Worm (Caenorhabditis elegans) whole organism, L4 larva: ENCODE data around the gene msp-142.

ENCODE experiments used
- F10B5.3 ChIP-seq: sonication (generic microtip); optimal IDR thresholded peaks from 2 replicates; lab custom pipeline; 2016; ENCODE audit warnings: mild to moderate bottlenecking, missing genetic modification characterization, missing compliant biosample characterization
- F37D6.2 ChIP-seq: sonication (generic microtip); optimal IDR thresholded peaks from 2 replicates; lab custom pipeline; 2016; ENCODE audit warnings: mild to moderate bottlenecking, missing genetic modification characterization, missing compliant biosample characterization
- F49E8.2 ChIP-seq: sonication (generic microtip); optimal IDR thresholded peaks from 2 replicates; lab custom pipeline; 2016; ENCODE audit warnings: missing compliant biosample characterization, mild to moderate bottlenecking, missing genetic modification characterization, borderline replicate concordance
- R02D3.7 ChIP-seq: fragments of 150-350 bp; sonication (generic microtip); optimal IDR thresholded peaks from 3 replicates; lab custom pipeline; 2014; ENCODE audit warnings: missing biosample characterization, missing genetic modification characterization
- Y105C5A.15 ChIP-seq: fragments of 200-800 bp; sonication (Bioruptor generic); IDR thresholded peaks from 2 replicates; pipeline ENCODE4 v1.3.6; 2022; ENCODE audit warnings: missing genetic modification characterization, missing compliant biosample characterization
- Y48G9A.11 ChIP-seq: fragments of 200-800 bp; sonication (Bioruptor generic); IDR thresholded peaks from 2 replicates; pipeline ENCODE4 v1.3.6; 2022; ENCODE audit warnings: missing genetic modification reagents, missing genetic modification characterization, missing compliant biosample characterization
- ZK546.5 ChIP-seq, 2 experiments: sonication (generic microtip); optimal IDR thresholded peaks; 2 replicates each; lab custom pipeline; 2017; ENCODE audit warnings: missing biosample characterization in 2 of 2, missing genetic modification characterization in 2 of 2
- aha-1 ChIP-seq: fragments of 150-350 bp; peaks from one replicate; lab custom pipeline; 2014; ENCODE audit warnings: missing biosample characterization, missing genetic modification characterization
- attf-4 ChIP-seq: sonication (generic microtip); optimal IDR thresholded peaks from 3 replicates; lab custom pipeline; 2017; ENCODE audit warnings: missing biosample characterization, missing genetic modification characterization
- ceh-20 ChIP-seq: fragments of 200-800 bp; sonication (Bioruptor generic); IDR thresholded peaks from 2 replicates; pipeline ENCODE4 v1.3.6; 2022; ENCODE audit warnings: missing genetic modification reagents, missing genetic modification characterization, missing compliant biosample characterization
- ceh-32 ChIP-seq: sonication (generic microtip); optimal IDR thresholded peaks from 2 replicates; lab custom pipeline; 2016; ENCODE audit warnings: mild to moderate bottlenecking, missing genetic modification characterization, missing compliant biosample characterization; ENCODE audit not compliant: poor library complexity
- ceh-44 ChIP-seq: fragments of 200-800 bp; sonication (Bioruptor generic); IDR thresholded peaks from 2 replicates; pipeline ENCODE4 v1.3.6; 2022; ENCODE audit warnings: missing genetic modification reagents, missing genetic modification characterization, missing compliant biosample characterization
- ctbp-1 ChIP-seq: fragments of 200-800 bp; sonication (Bioruptor generic); IDR thresholded peaks from 2 replicates; pipeline ENCODE4 v1.3.6; 2022; ENCODE audit warnings: missing genetic modification reagents, missing genetic modification characterization, missing compliant biosample characterization
- dmd-8 ChIP-seq: fragments of 200-800 bp; sonication (Bioruptor generic); IDR thresholded peaks from 2 replicates; pipeline ENCODE4 v1.3.6; 2022; ENCODE audit warnings: missing genetic modification characterization, missing compliant biosample characterization
- dpl-1 ChIP-seq: fragments of 150-350 bp; optimal IDR thresholded peaks from 2 replicates; lab custom pipeline; 2014; ENCODE audit warnings: missing biosample characterization, missing genetic modification reagents, missing genetic modification characterization
- duxl-1 ChIP-seq: sonication (generic microtip); optimal IDR thresholded peaks from 2 replicates; lab custom pipeline; 2016; ENCODE audit warnings: mild to moderate bottlenecking, missing genetic modification characterization, moderate library complexity, missing compliant biosample characterization; ENCODE audit not compliant: poor library complexity
- egl-27 ChIP-seq: sonication (generic microtip); optimal IDR thresholded peaks from 3 replicates; lab custom pipeline; 2017; ENCODE audit warnings: missing biosample characterization, missing genetic modification reagents, missing genetic modification characterization
- egl-43 ChIP-seq: fragments of 200-800 bp; sonication (Bioruptor generic); IDR thresholded peaks from 2 replicates; pipeline ENCODE4 v1.3.6; 2022; ENCODE audit warnings: missing genetic modification reagents, missing genetic modification characterization, missing compliant biosample characterization
- fos-1 ChIP-seq: fragments of 150-350 bp; optimal IDR thresholded peaks from 2 replicates; lab custom pipeline; 2014; ENCODE audit warnings: missing biosample characterization, missing genetic modification characterization
- gei-8 ChIP-seq: fragments of 200-800 bp; sonication (Bioruptor generic); optimal IDR thresholded peaks from 2 replicates; lab custom pipeline; 2018; ENCODE audit warnings: mild to moderate bottlenecking, missing genetic modification characterization, missing compliant biosample characterization
- hif-1 ChIP-seq, 2 experiments: sonication (generic microtip); optimal IDR thresholded peaks; 2 replicates each; lab custom pipeline; 2016 to 2017; ENCODE audit warnings: missing compliant biosample characterization in 2 of 2, missing genetic modification characterization in 2 of 2, missing genetic modification reagents in 2 of 2, missing genotype in 2 of 2, mild to moderate bottlenecking in 1 of 2
- hlh-11 ChIP-seq: fragments of 200-800 bp; sonication (Bioruptor generic); optimal IDR thresholded peaks from 2 replicates; lab custom pipeline; 2018; ENCODE audit warnings: mild to moderate bottlenecking, missing genetic modification characterization, missing compliant biosample characterization
- hlh-30 ChIP-seq: sonication (generic microtip); optimal IDR thresholded peaks from 2 replicates; lab custom pipeline; 2017; ENCODE audit warnings: antibody characterized with exemption, mild to moderate bottlenecking, missing genetic modification characterization, missing compliant biosample characterization; ENCODE audit not compliant: insufficient read depth
- hmg-1.1 ChIP-seq: fragments of 200-800 bp; sonication (Bioruptor generic); IDR thresholded peaks from 2 replicates; pipeline ENCODE4 v1.3.6; 2022; ENCODE audit warnings: missing genetic modification reagents, missing genetic modification characterization, missing compliant biosample characterization
- lim-7 ChIP-seq: fragments of 200-800 bp; sonication (Bioruptor generic); IDR thresholded peaks from 2 replicates; pipeline ENCODE4 v1.3.6; 2022; ENCODE audit warnings: missing genetic modification characterization, missing compliant biosample characterization
- lin-13 ChIP-seq: fragments of 150-350 bp; optimal IDR thresholded peaks from 2 replicates; lab custom pipeline; 2014; ENCODE audit warnings: missing biosample characterization, missing genetic modification reagents, missing genetic modification characterization
- lin-29 ChIP-seq: fragments of 200-800 bp; sonication (Bioruptor generic); IDR thresholded peaks from 2 replicates; pipeline ENCODE4 v1.3.6; 2022; ENCODE audit warnings: missing genetic modification reagents, missing genetic modification characterization, missing compliant biosample characterization
- lin-39 ChIP-seq: fragments of 150-350 bp; optimal IDR thresholded peaks from 2 replicates; lab custom pipeline; 2014; ENCODE audit warnings: missing biosample characterization, missing genetic modification reagents, missing genetic modification characterization
- lir-3 ChIP-seq: sonication (generic microtip); optimal IDR thresholded peaks from 2 replicates; lab custom pipeline; 2016; ENCODE audit warnings: mild to moderate bottlenecking, missing genetic modification characterization, missing compliant biosample characterization
- lsy-2 ChIP-seq, 2 experiments: fragments of 150-350 bp in 1 of 2; sonication (generic microtip) in 1 of 2; optimal IDR thresholded peaks; 2 replicates each; lab custom pipeline; 2014 to 2017; ENCODE audit warnings: missing biosample characterization in 2 of 2, missing genetic modification characterization in 2 of 2
- madf-5 ChIP-seq, 2 experiments: fragments of 200-800 bp; sonication (Bioruptor generic); IDR thresholded peaks; 2 replicates each; pipeline ENCODE4 v1.3.6; 2022; ENCODE audit warnings: missing compliant biosample characterization in 2 of 2, missing genetic modification characterization in 2 of 2
- madf-9 ChIP-seq: fragments of 200-800 bp; sonication (Bioruptor generic); conservative IDR thresholded peaks from 2 replicates; pipeline ENCODE4 v1.3.6; 2022; ENCODE audit warnings: missing genetic modification reagents, missing genetic modification characterization, missing compliant biosample characterization
- mdt-29 ChIP-seq: fragments of 200-800 bp; sonication (Bioruptor generic); IDR thresholded peaks from 2 replicates; pipeline ENCODE4 v1.3.6; 2022; ENCODE audit warnings: missing genetic modification reagents, missing genetic modification characterization, missing compliant biosample characterization
- mep-1 ChIP-seq: fragments of 150-350 bp; sonication (generic microtip); optimal IDR thresholded peaks from 3 replicates; lab custom pipeline; 2014; ENCODE audit warnings: missing biosample characterization, missing genetic modification characterization
- mxl-3 ChIP-seq: fragments of 200-800 bp; sonication (Bioruptor generic); optimal IDR thresholded peaks from 2 replicates; lab custom pipeline; 2018; ENCODE audit warnings: mild to moderate bottlenecking, missing genetic modification characterization, missing compliant biosample characterization
- nhr-11 ChIP-seq: fragments of 150-350 bp; optimal IDR thresholded peaks from 2 replicates; lab custom pipeline; 2014; ENCODE audit warnings: missing biosample characterization, missing genetic modification characterization
- nhr-111 ChIP-seq: fragments of 200-800 bp; sonication (Bioruptor generic); optimal IDR thresholded peaks from 2 replicates; lab custom pipeline; 2018; ENCODE audit warnings: mild to moderate bottlenecking, missing genetic modification characterization, missing compliant biosample characterization
- nhr-25 ChIP-seq: sonication (generic microtip); optimal IDR thresholded peaks from 2 replicates; lab custom pipeline; 2017; ENCODE audit warnings: missing genetic modification characterization, mild to moderate bottlenecking, missing compliant biosample characterization, antibody characterized with exemption, moderate library complexity, borderline replicate concordance; ENCODE audit not compliant: insufficient read depth
- nhr-28 ChIP-seq: fragments of 150-350 bp; optimal IDR thresholded peaks from 2 replicates; lab custom pipeline; 2014; ENCODE audit warnings: missing biosample characterization, missing genetic modification characterization
- nhr-41 ChIP-seq: fragments of 200-800 bp; sonication (Bioruptor generic); IDR thresholded peaks from 2 replicates; pipeline ENCODE4 v1.3.6; 2022; ENCODE audit warnings: missing genetic modification reagents, missing genetic modification characterization, missing compliant biosample characterization
- php-3 ChIP-seq: fragments of 200-800 bp; sonication (Bioruptor generic); IDR thresholded peaks from 2 replicates; pipeline ENCODE4 v1.3.6; 2022; ENCODE audit warnings: missing genetic modification reagents, missing genetic modification characterization, missing compliant biosample characterization
- set-16 ChIP-seq: fragments of 200-800 bp; sonication (Bioruptor generic); IDR thresholded peaks from 2 replicates; pipeline ENCODE4 v1.3.6; 2022; ENCODE audit warnings: missing genetic modification reagents, missing genetic modification characterization, missing compliant biosample characterization
- skn-1 ChIP-seq: fragments of 150-350 bp; optimal IDR thresholded peaks from 2 replicates; lab custom pipeline; 2014; ENCODE audit warnings: missing biosample characterization, missing genetic modification characterization
- snpc-1.2 ChIP-seq: fragments of 200-800 bp; sonication (Bioruptor generic); IDR thresholded peaks from 2 replicates; pipeline ENCODE4 v1.3.6; 2022; ENCODE audit warnings: missing genetic modification reagents, missing genetic modification characterization, missing compliant biosample characterization
- unc-62 ChIP-seq, 3 experiments: fragments of 150-350 bp in 1 of 3; sonication (generic microtip); optimal IDR thresholded peaks in 2 of 3; peaks in 1 of 3; 1 replicate in 1 of 3; 2 replicates in 2 of 3; lab custom pipeline; 2014 to 2017; ENCODE audit warnings: missing biosample characterization in 3 of 3, missing genetic modification characterization in 3 of 3, missing genetic modification reagents in 3 of 3, missing genotype in 1 of 3
- zag-1 ChIP-seq: fragments of 150-350 bp; optimal IDR thresholded peaks from 2 replicates; lab custom pipeline; 2014; ENCODE audit warnings: missing biosample characterization, missing genetic modification characterization
- zip-11 ChIP-seq: fragments of 200-800 bp; sonication (Bioruptor generic); IDR thresholded peaks from 2 replicates; pipeline ENCODE4 v1.3.6; 2022; ENCODE audit warnings: missing genetic modification characterization, missing compliant biosample characterization

Gene msp-142

DNA sequence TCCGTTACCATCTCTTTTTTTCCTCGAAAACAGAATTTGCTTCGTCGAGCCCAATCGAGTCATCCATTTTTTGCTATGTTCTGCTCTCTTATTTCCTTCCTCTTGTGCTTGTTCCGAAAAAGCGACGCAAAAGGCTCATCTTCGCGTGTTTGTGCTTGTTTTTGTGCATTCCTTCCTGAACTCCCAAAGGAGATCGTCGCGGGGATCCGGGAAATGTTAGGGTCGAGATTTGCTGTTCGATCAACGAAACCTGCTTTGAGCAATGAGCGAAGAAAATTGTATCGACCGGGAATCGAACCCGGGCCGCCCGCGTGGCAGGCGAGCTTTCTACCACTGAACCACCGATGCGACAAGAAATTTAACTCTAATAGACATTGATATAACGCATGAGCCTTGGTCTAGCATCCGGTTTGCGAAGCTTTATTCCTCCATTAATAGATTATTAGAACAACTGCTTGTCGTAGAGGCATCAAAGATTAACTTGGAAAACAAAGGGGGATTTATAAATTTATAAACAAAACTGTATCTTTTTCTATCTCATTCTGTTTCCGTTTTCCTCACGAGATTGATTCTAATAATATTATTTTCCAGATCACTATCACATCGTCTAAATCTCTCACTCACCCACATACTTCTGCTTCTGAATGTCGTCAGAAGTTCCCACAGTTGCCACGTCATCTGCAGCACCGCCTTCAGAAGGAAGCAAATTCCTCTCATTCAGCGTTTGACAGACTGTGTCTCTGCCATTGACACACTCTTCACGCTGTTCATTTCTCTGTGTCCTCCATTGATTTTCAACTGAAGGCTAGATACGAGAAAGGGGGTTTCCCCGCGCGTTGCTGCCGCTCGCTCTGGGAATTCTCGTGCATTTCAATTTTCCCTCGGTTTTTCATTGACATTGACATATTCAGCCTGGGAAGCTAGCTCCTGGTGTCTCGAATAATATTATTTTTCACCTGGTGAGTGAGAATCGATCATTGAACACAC lies 15.5 kb upstream of the msp-142 start, which contains the start of gene K05F1.6 (continued):
- TF ChIP-seq ceh-44 (GFP tag; lab: Robert Waterston, UW), result peak; percentile 100
- TF ChIP-seq nhr-11 (tag; lab: Kevin White, UChicago), result no peak
- TF ChIP-seq set-16, result no peak; the same call in none of the 2 replicates
- peak; percentile 66 for TF ChIP-seq ctbp-1
- peak; percentile 38; the same call in 1 of the 2 replicates for TF ChIP-seq madf-9 (GFP tag; lab: Robert Waterston, UW)
- peak in 1 of 2 experiments; percentile 54 for TF ChIP-seq lsy-2 (tag; optimal IDR thresholded peaks at IDR 0.05; lab: Kevin White, UChicago)
- peak; percentile 61 for TF ChIP-seq hlh-11 (tag; lab: Kevin White, UChicago)
- no peak for TF ChIP-seq zag-1 (tag; lab: Kevin White, UChicago)
- TF ChIP-seq php-3 (GFP tag; lab: Robert Waterston, UW), result peak; percentile 65
- peak; percentile 65 for TF ChIP-seq lin-13
- TF ChIP-seq hlh-30 (tag; lab: Kevin White, UChicago), result peak; percentile 62
- TF ChIP-seq Y105C5A.15 (GFP tag; lab: Robert Waterston, UW), result 0 out of 2 replicates have a peak, but pooled peaks have one; percentile 38
- no peak for TF ChIP-seq ZK546.5 (tag; optimal IDR thresholded peaks at IDR 0.05; lab: Kevin White, UChicago)
- TF ChIP-seq nhr-111 (GFP tag; lab: Kevin White, UChicago), result peak; percentile 39
- peak; percentile 96 for TF ChIP-seq aha-1 (tag; lab: Kevin White, UChicago)
- TF ChIP-seq R02D3.7, result no peak
- TF ChIP-seq hif-1 (tag; optimal IDR thresholded peaks at IDR 0.05; lab: Kevin White, UChicago), result peak in 1 of 2 experiments; percentile 12
- TF ChIP-seq unc-62 (GFP tag; optimal IDR thresholded peaks at IDR 0.05 in 1 of 2; lab: Kevin White, UChicago), result peak in 1 of 2 experiments; percentile 92
- TF ChIP-seq unc-62 (tag; optimal IDR thresholded peaks at IDR 0.05; lab: Kevin White, UChicago), result no peak
- TF ChIP-seq gei-8 (GFP tag; lab: Kevin White, UChicago), result peak; percentile 91
- TF ChIP-seq egl-43 (GFP tag; lab: Robert Waterston, UW), result no peak; the same call in 1 of the 2 replicates
- no peak for TF ChIP-seq nhr-25
- no peak for TF ChIP-seq nhr-28
- peak; percentile 65 for TF ChIP-seq mep-1 (tag; lab: Kevin White, UChicago)
- TF ChIP-seq F37D6.2 (tag; lab: Kevin White, UChicago), result peak; percentile 31
- peak; percentile 80 for TF ChIP-seq lir-3 (tag; lab: Kevin White, UChicago)
- peak; percentile 79 for TF ChIP-seq duxl-1 (tag; lab: Kevin White, UChicago)
- peak; percentile 81 for TF ChIP-seq nhr-41 (GFP tag; lab: Robert Waterston, UW)
- TF ChIP-seq skn-1, result no peak
- no peak for TF ChIP-seq egl-27
- TF ChIP-seq dmd-8 (GFP tag; lab: Robert Waterston, UW), result peak; percentile 93
- TF ChIP-seq F10B5.3, result no peak
- peak; percentile 84 for TF ChIP-seq Y48G9A.11
- TF ChIP-seq dpl-1, result peak; percentile 12
- TF ChIP-seq F49E8.2 (tag; lab: Kevin White, UChicago), result peak; percentile 78
- no peak for TF ChIP-seq lin-29
- TF ChIP-seq fos-1 (tag; lab: Kevin White, UChicago), result no peak
- TF ChIP-seq snpc-1.2 (GFP tag; lab: Robert Waterston, UW), result peak; percentile 85
- TF ChIP-seq attf-4 (tag; lab: Kevin White, UChicago), result no peak
- TF ChIP-seq lim-7, result peak; percentile 79
- TF ChIP-seq lin-39 (tag; lab: Kevin White, UChicago), result no peak
- peak; percentile 57 for TF ChIP-seq mxl-3 (GFP tag; lab: Kevin White, UChicago)
- TF ChIP-seq zip-11 (GFP tag; lab: Robert Waterston, UW), result 0 out of 2 replicates have a peak, but pooled peaks have one; percentile 37
- TF ChIP-seq ceh-32 (tag; lab: Kevin White, UChicago), result no peak
- 0 out of 4 replicates have a peak, but pooled peaks have one; percentile 38 to 52 for TF ChIP-seq madf-5 (GFP tag; IDR thresholded peaks at IDR 0.05; lab: Robert Waterston, UW)
- peak; percentile 76 for TF ChIP-seq mdt-29 (GFP tag; lab: Robert Waterston, UW)
- peak; percentile 66 for TF ChIP-seq hmg-1.1 (GFP tag; lab: Robert Waterston, UW)
- peak; percentile 66; the same call in 1 of the 2 replicates for TF ChIP-seq ceh-20
